Worm (Caenorhabditis elegans) whole organism, young adult: ENCODE results near the gene rsf-1.

Source experiments
- B0019.2 ChIP-seq: fragments of 200-800 bp; sonication (Bioruptor generic); conservative IDR thresholded peaks from 2 replicates; pipeline ENCODE4 v1.3.6; 2022; ENCODE audit warnings: missing genetic modification reagents, missing genetic modification characterization, missing compliant biosample characterization
- B0035.1 ChIP-seq: sonication (generic microtip); optimal IDR thresholded peaks from 2 replicates; lab custom pipeline; 2016; ENCODE audit warnings: missing genetic modification characterization, mild to moderate bottlenecking, missing compliant biosample characterization, missing genotype, missing genetic modification reagents
- B0336.3 ChIP-seq: fragments of 200-800 bp; sonication (Bioruptor generic); IDR thresholded peaks from 2 replicates; pipeline ENCODE4 v1.3.6; 2022; ENCODE audit warnings: missing genetic modification characterization, missing compliant biosample characterization
- C17E4.6 ChIP-seq: fragments of 200-800 bp; sonication (Bioruptor generic); IDR thresholded peaks from 2 replicates; pipeline ENCODE4 v1.3.6; 2022; ENCODE audit warnings: missing genetic modification reagents, missing genetic modification characterization, missing compliant biosample characterization
- F10E7.11 ChIP-seq: sonication (generic microtip); optimal IDR thresholded peaks from 2 replicates; lab custom pipeline; 2017; ENCODE audit warnings: mild to moderate bottlenecking, missing genetic modification characterization, moderate library complexity, missing compliant biosample characterization
- F37B4.10 ChIP-seq: fragments of 200-800 bp; sonication (Bioruptor generic); IDR thresholded peaks from 2 replicates; pipeline ENCODE4 v1.3.6; 2022; ENCODE audit warnings: missing genetic modification characterization, missing compliant biosample characterization
- F55B11.4 ChIP-seq: sonication (generic microtip); optimal IDR thresholded peaks from 2 replicates; lab custom pipeline; 2016; ENCODE audit warnings: missing compliant biosample characterization, missing genetic modification characterization, borderline replicate concordance; ENCODE audit not compliant: insufficient read depth
- F57A8.1 ChIP-seq: fragments of 200-800 bp; sonication (Bioruptor generic); optimal IDR thresholded peaks from 2 replicates; lab custom pipeline; 2018; ENCODE audit warnings: mild to moderate bottlenecking, missing genetic modification characterization, moderate library complexity, missing compliant biosample characterization
- F57C9.4 ChIP-seq: sonication (generic microtip); optimal IDR thresholded peaks from 2 replicates; lab custom pipeline; 2017; ENCODE audit warnings: mild to moderate bottlenecking, missing genetic modification characterization, missing compliant biosample characterization
- K11D2.4 ChIP-seq: fragments of 200-800 bp; sonication (Bioruptor generic); IDR thresholded peaks from 2 replicates; pipeline ENCODE4 v1.3.6; 2022; ENCODE audit warnings: missing genetic modification reagents, missing genetic modification characterization, missing compliant biosample characterization
- Y67H2A.10 ChIP-seq: fragments of 200-800 bp; sonication (Bioruptor generic); conservative IDR thresholded peaks from 2 replicates; pipeline ENCODE4 v1.3.6; 2022; ENCODE audit warnings: missing genetic modification reagents, missing genetic modification characterization, missing compliant biosample characterization
- Y79H2A.3 ChIP-seq: fragments of 200-800 bp; sonication (Bioruptor generic); conservative IDR thresholded peaks from 2 replicates; pipeline ENCODE4 v1.3.6; 2022; ENCODE audit warnings: missing genetic modification reagents, missing genetic modification characterization, missing compliant biosample characterization
- Y95B8A.8 ChIP-seq: fragments of 200-800 bp; sonication (Bioruptor generic); IDR thresholded peaks from 2 replicates; pipeline ENCODE4 v1.3.6; 2022; ENCODE audit warnings: missing genetic modification reagents, missing genetic modification characterization, missing compliant biosample characterization
- ama-1 ChIP-seq, 3 experiments: fragments of 150-350 bp in 1 of 3; sonication (generic microtip) in 2 of 3; optimal IDR thresholded peaks; 2 replicates each; lab custom pipeline; 2014 to 2018; ENCODE audit warnings: missing biosample characterization in 2 of 3, missing genetic modification characterization in 2 of 3, missing genetic modification reagents in 2 of 3
- aptf-2 ChIP-seq: fragments of 200-800 bp; sonication (Bioruptor generic); conservative IDR thresholded peaks from 2 replicates; pipeline ENCODE4 v1.3.6; 2022; ENCODE audit warnings: missing genetic modification reagents, missing genetic modification characterization, missing compliant biosample characterization
- attf-3 ChIP-seq: fragments of 200-800 bp; sonication (Bioruptor generic); conservative IDR thresholded peaks from 2 replicates; pipeline ENCODE4 v1.3.6; 2022; ENCODE audit warnings: missing genetic modification reagents, missing genetic modification characterization, missing compliant biosample characterization
- attf-6 ChIP-seq: fragments of 200-800 bp; sonication (Bioruptor generic); IDR thresholded peaks from 2 replicates; pipeline ENCODE4 v1.3.6; 2022; ENCODE audit warnings: missing genetic modification reagents, missing genetic modification characterization, missing compliant biosample characterization
- bed-1 ChIP-seq: fragments of 200-800 bp; sonication (Bioruptor generic); IDR thresholded peaks from 2 replicates; pipeline ENCODE4 v1.3.6; 2022; ENCODE audit warnings: missing genetic modification reagents, missing genetic modification characterization, missing compliant biosample characterization
- bed-2 ChIP-seq: fragments of 200-800 bp; sonication (Bioruptor generic); IDR thresholded peaks from 2 replicates; pipeline ENCODE4 v1.3.6; 2022; ENCODE audit warnings: missing genetic modification reagents, missing genetic modification characterization, missing compliant biosample characterization
- ccch-3 ChIP-seq: fragments of 200-800 bp; sonication (Bioruptor generic); optimal IDR thresholded peaks from 2 replicates; lab custom pipeline; 2018; ENCODE audit warnings: mild to moderate bottlenecking, missing genetic modification characterization, missing compliant biosample characterization
- ceh-100 ChIP-seq: fragments of 200-800 bp; sonication (Bioruptor generic); IDR thresholded peaks from 2 replicates; pipeline ENCODE4 v1.3.6; 2022; ENCODE audit warnings: missing genetic modification reagents, missing genetic modification characterization, missing compliant biosample characterization
- ceh-58 ChIP-seq: fragments of 200-800 bp; sonication (Bioruptor generic); IDR thresholded peaks from 2 replicates; pipeline ENCODE4 v1.3.6; 2022; ENCODE audit warnings: missing genetic modification characterization, missing compliant biosample characterization
- dox-1 ChIP-seq: fragments of 200-800 bp; sonication (Bioruptor generic); IDR thresholded peaks from 2 replicates; pipeline ENCODE4 v1.3.6; 2022; ENCODE audit warnings: missing genetic modification reagents, missing genetic modification characterization, missing compliant biosample characterization
- dpff-1 ChIP-seq: sonication (generic microtip); optimal IDR thresholded peaks from 2 replicates; lab custom pipeline; 2017; ENCODE audit warnings: mild to moderate bottlenecking, missing genetic modification characterization, missing compliant biosample characterization
- dpl-1 ChIP-seq: fragments of 150-350 bp; optimal IDR thresholded peaks from 2 replicates; lab custom pipeline; 2014; ENCODE audit warnings: missing biosample characterization, missing genetic modification reagents, missing genetic modification characterization
- efl-1 ChIP-seq: fragments of 150-350 bp; optimal IDR thresholded peaks from 2 replicates; lab custom pipeline; 2014; ENCODE audit warnings: missing biosample characterization, missing genetic modification reagents, missing genetic modification characterization
- egl-18 ChIP-seq: fragments of 200-800 bp; sonication (Bioruptor generic); IDR thresholded peaks from 2 replicates; pipeline ENCODE4 v1.3.6; 2022; ENCODE audit warnings: missing genetic modification reagents, missing genetic modification characterization, missing compliant biosample characterization
- egl-44 ChIP-seq: fragments of 200-800 bp; sonication (Bioruptor generic); IDR thresholded peaks from 2 replicates; pipeline ENCODE4 v1.3.6; 2022; ENCODE audit warnings: missing genetic modification reagents, missing genetic modification characterization, missing compliant biosample characterization
- egrh-3 ChIP-seq: fragments of 200-800 bp; sonication (Bioruptor generic); IDR thresholded peaks from 2 replicates; pipeline ENCODE4 v1.3.6; 2022; ENCODE audit warnings: missing genetic modification reagents, missing genetic modification characterization, missing compliant biosample characterization
- ets-4 ChIP-seq: fragments of 200-800 bp; sonication (Bioruptor generic); optimal IDR thresholded peaks from 2 replicates; lab custom pipeline; 2018; ENCODE audit warnings: mild to moderate bottlenecking, missing genetic modification characterization, missing compliant biosample characterization
- hlh-12 ChIP-seq: sonication (generic microtip); optimal IDR thresholded peaks from 2 replicates; lab custom pipeline; 2016; ENCODE audit warnings: missing genetic modification characterization, missing compliant biosample characterization
- hmg-1.2 ChIP-seq: fragments of 200-800 bp; sonication (Bioruptor generic); IDR thresholded peaks from 2 replicates; pipeline ENCODE4 v1.3.6; 2022; ENCODE audit warnings: missing genetic modification reagents, missing genetic modification characterization, missing compliant biosample characterization
- hsf-1 ChIP-seq: fragments of 200-800 bp; sonication (Bioruptor generic); IDR thresholded peaks from 2 replicates; pipeline ENCODE4 v1.3.6; 2022; ENCODE audit warnings: missing genetic modification reagents, missing genetic modification characterization, missing compliant biosample characterization
- madf-8 ChIP-seq: fragments of 200-800 bp; sonication (Bioruptor generic); conservative IDR thresholded peaks from 2 replicates; pipeline ENCODE4 v1.3.6; 2022; ENCODE audit warnings: missing genetic modification reagents, missing genetic modification characterization, missing compliant biosample characterization
- mcd-1 ChIP-seq: fragments of 200-800 bp; sonication (Bioruptor generic); IDR thresholded peaks from 2 replicates; pipeline ENCODE4 v1.3.6; 2022; ENCODE audit warnings: missing genetic modification reagents, missing genetic modification characterization, missing compliant biosample characterization
- mes-4 ChIP-seq: sonication (generic microtip); optimal IDR thresholded peaks from 2 replicates; lab custom pipeline; 2016; ENCODE audit warnings: missing genotype, missing genetic modification characterization, missing compliant biosample characterization
- rec-8 ChIP-seq, 2 experiments: sonication (generic microtip); optimal IDR thresholded peaks; 2 replicates each; lab custom pipeline; 2016; ENCODE audit warnings: mild to moderate bottlenecking in 2 of 2, missing genetic modification characterization in 2 of 2, missing genetic modification reagents in 2 of 2, missing genotype in 2 of 2, missing biosample characterization in 1 of 2, missing compliant biosample characterization in 1 of 2, moderate library complexity in 1 of 2
- sea-2 ChIP-seq: fragments of 200-800 bp; sonication (Bioruptor generic); IDR thresholded peaks from 2 replicates; pipeline ENCODE4 v1.3.6; 2022; ENCODE audit warnings: missing genetic modification characterization, missing compliant biosample characterization
- snpc-1.1 ChIP-seq: sonication (generic microtip); optimal IDR thresholded peaks from 2 replicates; lab custom pipeline; 2017; ENCODE audit warnings: missing genetic modification characterization, mild to moderate bottlenecking, missing compliant biosample characterization, antibody characterized with exemption, moderate library complexity, missing genotype, missing genetic modification reagents; ENCODE audit not compliant: insufficient read depth
- snpc-4 ChIP-seq, 5 experiments: fragments of 150-350 bp in 1 of 5; sonication (generic microtip) in 4 of 5; optimal IDR thresholded peaks; 2 replicates each; lab custom pipeline; 2014 to 2018; ENCODE audit warnings: missing genetic modification characterization in 5 of 5, missing biosample characterization in 3 of 5, antibody characterized with exemption in 2 of 5, mild to moderate bottlenecking in 2 of 5, missing compliant biosample characterization in 2 of 5, missing genotype in 2 of 5, moderate library complexity in 2 of 5, missing genetic modification reagents in 1 of 5
- tbp1 ChIP-seq: fragments of 200-800 bp; sonication (Bioruptor generic); optimal IDR thresholded peaks from 2 replicates; lab custom pipeline; 2018; ENCODE audit warnings: mild to moderate bottlenecking, missing genetic modification characterization, missing compliant biosample characterization
- tbx-9 ChIP-seq: sonication (generic microtip); optimal IDR thresholded peaks from 2 replicates; lab custom pipeline; 2016; ENCODE audit warnings: borderline replicate concordance, missing genetic modification characterization, inconsistent platforms, missing compliant biosample characterization
- zfh-2 ChIP-seq: fragments of 200-800 bp; sonication (Bioruptor generic); conservative IDR thresholded peaks from 2 replicates; pipeline ENCODE4 v1.3.6; 2022; ENCODE audit warnings: missing genetic modification reagents, missing genetic modification characterization, missing compliant biosample characterization
- ztf-18 ChIP-seq: sonication (generic microtip); optimal IDR thresholded peaks from 2 replicates; lab custom pipeline; 2016; ENCODE audit warnings: missing genotype, mild to moderate bottlenecking, missing genetic modification characterization, missing compliant biosample characterization
- ztf-26 ChIP-seq: sonication (generic microtip); optimal IDR thresholded peaks from 2 replicates; lab custom pipeline; 2017; ENCODE audit warnings: missing genetic modification characterization, missing compliant biosample characterization
- ztf-6 ChIP-seq: fragments of 200-800 bp; sonication (Bioruptor generic); IDR thresholded peaks from 2 replicates; pipeline ENCODE4 v1.3.6; 2022; ENCODE audit warnings: missing genetic modification reagents, missing genetic modification characterization, missing compliant biosample characterization

rsf-1 gene

DNA sequence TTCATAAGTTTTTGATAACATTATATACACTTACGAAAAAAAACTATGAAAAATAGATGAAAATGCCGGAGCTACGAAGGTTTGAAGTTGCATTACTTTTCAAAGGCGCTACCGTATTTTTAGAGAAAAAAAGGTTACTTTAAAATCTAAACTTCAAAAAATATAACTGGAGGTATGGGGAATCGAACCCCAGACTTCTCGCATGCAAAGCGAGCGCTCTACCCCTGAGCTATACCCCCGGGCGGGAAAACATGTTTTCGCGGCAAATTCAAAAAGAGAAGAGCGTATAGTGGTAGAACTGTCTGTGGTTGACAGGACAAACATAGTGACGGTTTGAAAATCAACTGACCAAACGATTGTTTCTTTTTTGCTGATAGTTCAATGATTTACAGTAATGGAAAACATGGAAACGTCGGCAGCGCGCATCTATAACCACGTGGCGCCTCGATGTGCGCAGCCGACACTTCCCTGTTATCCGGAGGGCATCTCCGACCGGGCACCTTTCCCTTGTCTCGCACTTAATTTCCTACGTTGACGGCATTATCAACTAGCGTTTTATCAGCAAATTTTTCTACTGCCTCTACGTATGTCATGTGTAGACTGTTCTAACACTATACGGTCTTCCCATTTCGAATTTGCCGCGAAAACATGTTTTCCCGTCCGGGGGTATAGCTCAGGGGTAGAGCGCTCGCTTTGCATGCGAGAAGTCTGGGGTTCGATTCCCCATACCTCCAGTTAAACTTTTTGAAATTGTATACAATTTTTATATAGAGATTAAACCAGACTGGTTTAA lies 27.8 kb downstream of the rsf-1 start (continued):
- TF ChIP-seq ztf-18: peak; percentile 22
- no peak for TF ChIP-seq egrh-3 (GFP tag; lab: Robert Waterston, UW)
- TF ChIP-seq dpff-1: no peak
- TF ChIP-seq attf-3 (GFP tag; lab: Robert Waterston, UW): no peak
- TF ChIP-seq B0035.1 (tag; lab: Kevin White, UChicago): no peak
- TF ChIP-seq hlh-12 (tag; lab: Kevin White, UChicago): no peak
- TF ChIP-seq F55B11.4 (tag; lab: Kevin White, UChicago): no peak
- TF ChIP-seq tbx-9 (tag; lab: Kevin White, UChicago): no peak
- peak; percentile 32; the same call in 1 of the 2 replicates for TF ChIP-seq mcd-1 (GFP tag; lab: Robert Waterston, UW)
- TF ChIP-seq bed-2 (GFP tag; lab: Robert Waterston, UW): no peak
- no peak for TF ChIP-seq hsf-1
- 0 out of 2 replicates have a peak, but pooled peaks have one; percentile 5 for TF ChIP-seq bed-1 (GFP tag; lab: Robert Waterston, UW)
- no peak for TF ChIP-seq sea-2 (GFP tag; lab: Robert Waterston, UW)
- no peak for TF ChIP-seq ztf-6 (GFP tag; lab: Robert Waterston, UW)
- TF ChIP-seq ceh-100: peak; percentile 53; the same call in 1 of the 2 replicates
- TF ChIP-seq madf-8 (GFP tag; lab: Robert Waterston, UW): no peak; the same call in 1 of the 2 replicates
- no peak for TF ChIP-seq aptf-2
- TF ChIP-seq efl-1 (GFP tag; lab: Kevin White, UChicago): peak; percentile 54
- TF ChIP-seq ama-1 (optimal IDR thresholded peaks at IDR 0.05; lab: Kevin White, UChicago): no peak
- peak in 1 of 2 experiments; percentile 48 for TF ChIP-seq ama-1 (GFP tag; optimal IDR thresholded peaks at IDR 0.05; lab: Kevin White, UChicago)
- TF ChIP-seq snpc-4 (GFP tag; optimal IDR thresholded peaks at IDR 0.05; lab: Kevin White, UChicago): no peak
- peak; percentile 65 to 94 (median 93) for TF ChIP-seq snpc-4 (tag; optimal IDR thresholded peaks at IDR 0.05; lab: Kevin White, UChicago)
- TF ChIP-seq F37B4.10 (GFP tag; lab: Robert Waterston, UW): no peak
- no peak for TF ChIP-seq ccch-3 (GFP tag; lab: Kevin White, UChicago)
- TF ChIP-seq tbp1 (GFP tag; lab: Kevin White, UChicago): peak; percentile 85
- no peak for TF ChIP-seq rec-8 (tag; optimal IDR thresholded peaks at IDR 0.05; lab: Kevin White, UChicago)
- no peak for TF ChIP-seq K11D2.4 (GFP tag; lab: Robert Waterston, UW)
- no peak for TF ChIP-seq F10E7.11
- peak; percentile 22 for TF ChIP-seq hmg-1.2 (GFP tag; lab: Robert Waterston, UW)
- TF ChIP-seq B0019.2 (GFP tag; lab: Robert Waterston, UW): no peak
- TF ChIP-seq attf-6 (GFP tag; lab: Robert Waterston, UW): no peak
- no peak for TF ChIP-seq ceh-58 (GFP tag; lab: Robert Waterston, UW)
- TF ChIP-seq mes-4: no peak
- TF ChIP-seq B0336.3 (GFP tag; lab: Robert Waterston, UW): peak; percentile 44; the same call in 1 of the 2 replicates
- no peak for TF ChIP-seq Y79H2A.3
- no peak for TF ChIP-seq Y67H2A.10 (GFP tag; lab: Robert Waterston, UW)
- TF ChIP-seq zfh-2 (GFP tag; lab: Robert Waterston, UW): peak; percentile 37; the same call in 1 of the 2 replicates
- no peak for TF ChIP-seq egl-18 (GFP tag; lab: Robert Waterston, UW)
- no peak for TF ChIP-seq ets-4 (GFP tag; lab: Kevin White, UChicago)
- TF ChIP-seq F57C9.4 (tag; lab: Kevin White, UChicago): no peak
- peak; percentile 26 for TF ChIP-seq ztf-26
- TF ChIP-seq dox-1 (GFP tag; lab: Robert Waterston, UW): peak; percentile 68
- no peak for TF ChIP-seq C17E4.6 (GFP tag; lab: Robert Waterston, UW)
- TF ChIP-seq Y95B8A.8 (GFP tag; lab: Robert Waterston, UW): no peak
- peak; percentile 84 for TF ChIP-seq snpc-1.1
- peak; percentile 68; the same call in 1 of the 2 replicates for TF ChIP-seq egl-44 (GFP tag; lab: Robert Waterston, UW)
- TF ChIP-seq dpl-1 (GFP tag; lab: Kevin White, UChicago): no peak
- TF ChIP-seq F57A8.1 (GFP tag; lab: Kevin White, UChicago): no peak
